Worm (Caenorhabditis elegans) whole organism, late embryonic: Measurements from ENCODE around the gene flp-24.

ENCODE experiments used
- ahr-1 ChIP-seq: sonication (generic microtip); optimal IDR thresholded peaks from 2 replicates; lab custom pipeline; 2016; ENCODE audit warnings: missing genetic modification characterization, missing compliant biosample characterization
- ama-1 ChIP-seq: fragments of 150-350 bp; optimal IDR thresholded peaks from 2 replicates; lab custom pipeline; 2014
- ceh-14 ChIP-seq: sonication (generic microtip); optimal IDR thresholded peaks from 2 replicates; lab custom pipeline; 2016; ENCODE audit warnings: missing genotype, missing genetic modification characterization, missing compliant biosample characterization
- dve-1 ChIP-seq: sonication (generic microtip); optimal IDR thresholded peaks from 2 replicates; lab custom pipeline; 2017; ENCODE audit warnings: antibody characterized with exemption, mild to moderate bottlenecking, missing genetic modification characterization, missing compliant biosample characterization
- eyg-1 ChIP-seq: sonication (generic microtip); optimal IDR thresholded peaks from 2 replicates; lab custom pipeline; 2016; ENCODE audit warnings: missing genotype, missing genetic modification characterization, missing compliant biosample characterization
- fkh-10 ChIP-seq: fragments of 150-350 bp; optimal IDR thresholded peaks from 2 replicates; lab custom pipeline; 2014; ENCODE audit warnings: missing biosample characterization, missing genetic modification reagents, missing genetic modification characterization
- hlh-30 ChIP-seq: sonication (generic microtip); optimal IDR thresholded peaks from 2 replicates; lab custom pipeline; 2017; ENCODE audit warnings: antibody characterized with exemption, missing genetic modification characterization, missing compliant biosample characterization; ENCODE audit not compliant: insufficient read depth
- mec-3 ChIP-seq: sonication (generic microtip); optimal IDR thresholded peaks from 2 replicates; lab custom pipeline; 2016; ENCODE audit warnings: borderline replicate concordance, missing genetic modification characterization, missing compliant biosample characterization
- nhr-11 ChIP-seq: fragments of 150-350 bp; optimal IDR thresholded peaks from 2 replicates; lab custom pipeline; 2014; ENCODE audit warnings: missing biosample characterization, missing genetic modification characterization
- pqm-1 ChIP-seq: sonication (generic microtip); optimal IDR thresholded peaks from 2 replicates; lab custom pipeline; 2016; ENCODE audit warnings: missing genetic modification characterization, missing compliant biosample characterization
- sdc-2 ChIP-seq: sonication (generic microtip); optimal IDR thresholded peaks from 2 replicates; lab custom pipeline; 2016; ENCODE audit warnings: missing genotype, missing genetic modification characterization, missing compliant biosample characterization
- syd-9 ChIP-seq: sonication (generic microtip); optimal IDR thresholded peaks from 2 replicates; lab custom pipeline; 2016; ENCODE audit warnings: mild to moderate bottlenecking, missing genetic modification characterization, moderate library complexity, missing compliant biosample characterization
- tbx-2 ChIP-seq: sonication (generic microtip); optimal IDR thresholded peaks from 2 replicates; lab custom pipeline; 2016; ENCODE audit warnings: missing genetic modification characterization, missing compliant biosample characterization
- ttx-3 ChIP-seq: sonication (generic microtip); optimal IDR thresholded peaks from 2 replicates; lab custom pipeline; 2016; ENCODE audit warnings: missing genetic modification reagents, missing genetic modification characterization, missing compliant biosample characterization

DNA sequence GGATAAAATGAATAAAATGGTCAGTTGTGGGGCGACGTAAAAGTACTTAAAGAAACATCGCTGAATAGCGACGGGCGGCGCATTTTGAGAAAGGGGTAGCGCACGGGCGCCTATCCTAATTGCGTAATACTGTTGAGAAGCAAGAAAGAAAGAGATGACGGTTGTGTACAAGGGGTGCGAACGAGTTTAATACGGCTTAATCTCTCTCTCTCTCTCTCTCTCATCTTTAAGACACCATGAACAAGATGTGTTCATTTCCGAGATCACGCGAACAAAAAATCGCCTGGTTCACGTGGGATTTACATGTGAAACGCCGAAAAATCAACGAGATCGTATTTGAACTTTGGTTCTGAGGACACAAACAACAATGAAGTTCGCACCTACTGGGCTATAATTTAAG is 34.8 kb downstream of the flp-24 start:
- no peak for TF ChIP-seq nhr-11 (tag; lab: Kevin White, UChicago)
- no peak for TF ChIP-seq ama-1
- no peak for TF ChIP-seq dve-1 (tag; lab: Kevin White, UChicago)
- TF ChIP-seq hlh-30 (tag; lab: Kevin White, UChicago), result no peak
- no peak for TF ChIP-seq syd-9 (tag; lab: Kevin White, UChicago)
- TF ChIP-seq tbx-2 (tag; lab: Kevin White, UChicago), result no peak
- TF ChIP-seq ttx-3 (tag; lab: Kevin White, UChicago), result no peak
- TF ChIP-seq ahr-1 (tag; lab: Kevin White, UChicago), result no peak
- no peak for TF ChIP-seq mec-3 (tag; lab: Kevin White, UChicago)
- no peak for TF ChIP-seq fkh-10 (GFP tag; lab: Kevin White, UChicago)
- TF ChIP-seq eyg-1 (tag; lab: Kevin White, UChicago), result no peak
- TF ChIP-seq ceh-14, result no peak
- no peak for TF ChIP-seq pqm-1 (tag; lab: Kevin White, UChicago)
- no peak for TF ChIP-seq sdc-2 (tag; lab: Kevin White, UChicago)
